Worm (Caenorhabditis elegans) whole organism, midembryonic: ENCODE results near the gene C45B2.8.

Experiments
- T22C8.4 ChIP-seq: fragments of 200-800 bp; sonication (Bioruptor generic); IDR thresholded peaks from 2 replicates; pipeline ENCODE4 v1.3.6; 2022; ENCODE audit warnings: missing genetic modification characterization, missing compliant biosample characterization
- cog-1 ChIP-seq: sonication (generic microtip); optimal IDR thresholded peaks from 2 replicates; lab custom pipeline; 2016; ENCODE audit warnings: missing genetic modification characterization, missing compliant biosample characterization
- flt-1 ChIP-seq: fragments of 200-800 bp; sonication (Bioruptor generic); IDR thresholded peaks from 2 replicates; pipeline ENCODE4 v1.3.6; 2022; ENCODE audit warnings: missing genetic modification characterization, missing compliant biosample characterization
- klf-2 ChIP-seq: fragments of 200-800 bp; sonication (Bioruptor generic); conservative IDR thresholded peaks from 2 replicates; pipeline ENCODE4 v1.3.6; 2022; ENCODE audit warnings: missing genetic modification reagents, missing genetic modification characterization, missing compliant biosample characterization
- med-1 ChIP-seq: sonication (generic microtip); optimal IDR thresholded peaks from 2 replicates; lab custom pipeline; 2017; ENCODE audit warnings: missing genetic modification characterization, mild to moderate bottlenecking, missing compliant biosample characterization, antibody characterized with exemption, missing genetic modification reagents; ENCODE audit not compliant: insufficient read depth
- ref-1 ChIP-seq: fragments of 200-800 bp; sonication (Bioruptor generic); conservative IDR thresholded peaks from 2 replicates; pipeline ENCODE4 v1.3.6; 2022; ENCODE audit warnings: missing genetic modification reagents, missing genetic modification characterization, missing compliant biosample characterization
- tab-1 ChIP-seq: fragments of 200-800 bp; sonication (Bioruptor generic); IDR thresholded peaks from 2 replicates; pipeline ENCODE4 v1.3.6; 2022; ENCODE audit warnings: missing genetic modification characterization, missing compliant biosample characterization
- ztf-23 ChIP-seq: fragments of 200-800 bp; sonication (Bioruptor generic); IDR thresholded peaks from 2 replicates; pipeline ENCODE4 v1.3.6; 2022; ENCODE audit warnings: missing genetic modification reagents, missing genetic modification characterization, missing compliant biosample characterization
- ztf-29 ChIP-seq: fragments of 200-800 bp; sonication (Bioruptor generic); IDR thresholded peaks from 2 replicates; pipeline ENCODE4 v1.3.6; 2022; ENCODE audit warnings: missing genetic modification reagents, missing genetic modification characterization, missing compliant biosample characterization

The C45B2.8 gene

DNA sequence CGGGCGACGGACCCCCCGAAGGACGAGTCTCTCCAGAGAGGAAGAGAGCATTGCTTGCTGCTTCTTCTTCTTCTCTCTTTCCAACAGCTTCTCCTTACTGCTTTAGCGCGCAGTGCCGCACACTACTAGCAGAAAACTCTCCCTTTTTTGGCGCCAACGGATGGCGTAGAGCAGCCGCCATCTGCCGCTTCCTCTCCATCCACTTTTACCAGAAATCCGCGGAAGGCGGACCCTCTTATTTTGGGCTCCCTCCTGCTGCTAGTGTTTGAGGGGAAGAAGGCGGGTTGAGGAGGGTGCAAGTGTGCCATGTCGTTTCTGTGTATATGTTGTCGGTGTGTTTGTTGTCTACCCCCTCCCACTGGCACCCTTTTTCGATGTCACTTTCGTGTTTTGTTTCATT lies 46.6 kb downstream of the C45B2.8 start:
- no peak for TF ChIP-seq ztf-23
- no peak for TF ChIP-seq klf-2
- no peak for TF ChIP-seq ztf-29 (GFP tag; lab: Robert Waterston, UW)
- TF ChIP-seq ref-1 (GFP tag; lab: Robert Waterston, UW), result no peak
- TF ChIP-seq med-1 (GFP tag; lab: Kevin White, UChicago), result no peak
- TF ChIP-seq flt-1 (GFP tag; lab: Robert Waterston, UW), result 0 out of 2 replicates have a peak, but pooled peaks have one; percentile 34
- no peak for TF ChIP-seq tab-1 (GFP tag; lab: Robert Waterston, UW)
- no peak for TF ChIP-seq cog-1 (tag; lab: Kevin White, UChicago)
- no peak for TF ChIP-seq T22C8.4 (GFP tag; lab: Robert Waterston, UW)
